Fruit fly (Drosophila melanogaster): Measurements from ENCODE around the gene wts.

Gene wts

dm6 chr3R:30781661-30782120 lies 24.7 kb downstream of the wts start (continued):
- TF ChIP-seq Atf-2 (GFP tag; optimal IDR thresholded peaks at IDR 0.05) (peak; percentile 91), CG34376 (GFP tag; optimal IDR thresholded peaks at IDR 0.05) (peak; percentile 87), Atf3 (GFP tag; optimal IDR thresholded peaks at IDR 0.05) (peak; percentile 86), sr (GFP tag; IDR thresholded peaks at IDR 0.05) (peak; percentile 75; the same call in 2 of the 3 replicates), kni (GFP tag; optimal IDR thresholded peaks at IDR 0.05) (peak; percentile 76), her (GFP tag; optimal IDR thresholded peaks at IDR 0.05) (peak; percentile 93), yki (optimal IDR thresholded peaks at IDR 0.05) (no peak), CG13123 (GFP tag; optimal IDR thresholded peaks at IDR 0.05) (peak; percentile 87), scrt (GFP tag; optimal IDR thresholded peaks at IDR 0.05) (peak; percentile 84), CG10274 (GFP tag; optimal IDR thresholded peaks at IDR 0.05) (peak; percentile 74), CG9817 (tag; optimal IDR thresholded peaks at IDR 0.05) (peak; percentile 96), CG2889 (GFP tag; IDR thresholded peaks at IDR 0.05) (peak; percentile 90), lmd (GFP tag; IDR thresholded peaks at IDR 0.05) (peak; percentile 96), HmgD (GFP tag; optimal IDR thresholded peaks at IDR 0.05) (peak; percentile 87), Ada2b (GFP tag; IDR thresholded peaks at IDR 0.05) (peak; percentile 96), CG12942 (GFP tag; optimal IDR thresholded peaks at IDR 0.05) (peak; percentile 86), lov (optimal IDR thresholded peaks at IDR 0.05) (no peak), lov (GFP tag; IDR thresholded peaks at IDR 0.05) (peak; percentile 95), twi (tag; optimal IDR thresholded peaks at IDR 0.05) (peak; percentile 92), Oaz (GFP tag; IDR thresholded peaks at IDR 0.05) (peak; percentile 57), NK7.1 (GFP tag; optimal IDR thresholded peaks at IDR 0.05) (peak; percentile 86), H15 (GFP tag; IDR thresholded peaks at IDR 0.05) (peak; percentile 94), Deaf1 (tag; optimal IDR thresholded peaks at IDR 0.05) (peak; percentile 73), CG2129 (GFP tag; IDR thresholded peaks at IDR 0.05; ENCODE audit: partially characterized antibody) (no peak), CG10209 (GFP tag; optimal IDR thresholded peaks at IDR 0.05) (peak; percentile 93), dpn (GFP tag; optimal IDR thresholded peaks at IDR 0.05) (peak; percentile 96), mld (GFP tag; IDR thresholded peaks at IDR 0.05; ENCODE audit: partially characterized antibody) (no peak), insv (GFP tag; optimal IDR thresholded peaks at IDR 0.05) (peak; percentile 10 to 39), wek (GFP tag; optimal IDR thresholded peaks at IDR 0.05) (peak; percentile 78), Xbp1 (GFP tag; optimal IDR thresholded peaks at IDR 0.05) (peak; percentile 95), gfzf (GFP tag; optimal IDR thresholded peaks at IDR 0.05) (peak; percentile 18), HLHmδ (GFP tag; optimal IDR thresholded peaks at IDR 0.05) (peak; percentile 21), CG9797 (GFP tag; optimal IDR thresholded peaks at IDR 0.05) (peak; percentile 17), CG5180 (GFP tag; optimal IDR thresholded peaks at IDR 0.05) (peak; percentile 74), mirr (GFP tag; optimal IDR thresholded peaks at IDR 0.05) (peak; percentile 72), CG5953 (GFP tag; IDR thresholded peaks at IDR 0.05) (peak; percentile 62; the same call in 1 of the 2 replicates), Sox102F (GFP tag; optimal IDR thresholded peaks at IDR 0.05) (peak; percentile 91), GATAe (GFP tag; conservative IDR thresholded peaks at IDR 0.05) (peak; percentile 92), CG1233 (GFP tag; optimal IDR thresholded peaks at IDR 0.05) (peak; percentile 92), slp2 (GFP tag; optimal IDR thresholded peaks at IDR 0.05) (peak; percentile 85), fd64A (GFP tag; optimal IDR thresholded peaks at IDR 0.05) (peak; percentile 71), Adf1 (GFP tag; IDR thresholded peaks at IDR 0.05) (peak; percentile 70), lola (GFP tag; optimal IDR thresholded peaks at IDR 0.05) (peak in 1 of 3 experiments; percentile 94), CG6254 (GFP tag; optimal IDR thresholded peaks at IDR 0.05) (peak; percentile 77), CG10267 (tag; optimal IDR thresholded peaks at IDR 0.05) (peak; percentile 87), CG15011 (GFP tag; optimal IDR thresholded peaks at IDR 0.05) (peak; percentile 84), z (GFP tag; IDR thresholded peaks at IDR 0.05) (peak; percentile 77), run (tag; optimal IDR thresholded peaks at IDR 0.05) (peak; percentile 78), HHEX (GFP tag; optimal IDR thresholded peaks at IDR 0.05) (peak; percentile 89), CG2712 (tag; optimal IDR thresholded peaks at IDR 0.05) (peak; percentile 97)

Data from whole organism, embryonic.